Fruit fly (Drosophila melanogaster) whole organism, embryonic: Measurements from ENCODE around the gene CG17841.

Source experiments
- C15 ChIP-seq: fragments of 200-800 bp; sonication (Bioruptor generic); IDR thresholded peaks from 3 replicates; pipeline ENCODE4 v1.3.6; 2022; ENCODE audit warnings: missing biosample characterization, missing genetic modification characterization
- CG10147 ChIP-seq: fragments of 200-800 bp; sonication (Bioruptor generic); optimal IDR thresholded peaks from 2 replicates; lab custom pipeline; 2019; ENCODE audit warnings: missing biosample characterization, mild to moderate bottlenecking, missing genetic modification characterization, moderate library complexity
- CG10654 ChIP-seq: fragments of 200-800 bp; sonication (Bioruptor generic); optimal IDR thresholded peaks from 2 replicates; lab custom pipeline; 2016; ENCODE audit warnings: missing biosample characterization, missing genetic modification characterization
- CG11723 ChIP-seq: fragments of 200-800 bp; sonication (Bioruptor generic); optimal IDR thresholded peaks from 2 replicates; lab custom pipeline; 2017; ENCODE audit warnings: missing biosample characterization, mild to moderate bottlenecking, missing genetic modification characterization
- CG12104 ChIP-seq: fragments of 200-800 bp; sonication (Bioruptor generic); optimal IDR thresholded peaks from 3 replicates; lab custom pipeline; 2016; ENCODE audit warnings: missing biosample characterization, missing genetic modification characterization
- CG12155 ChIP-seq: fragments of 200-800 bp; sonication (Bioruptor generic); optimal IDR thresholded peaks from 3 replicates; lab custom pipeline; 2016; ENCODE audit warnings: missing biosample characterization, missing genetic modification characterization
- CG1647 ChIP-seq: fragments of 200-800 bp; sonication (Bioruptor generic); optimal IDR thresholded peaks from 3 replicates; lab custom pipeline; 2016; ENCODE audit warnings: missing biosample characterization, missing genetic modification characterization
- CG17359 ChIP-seq: fragments of 200-800 bp; sonication (Bioruptor generic); optimal IDR thresholded peaks from 3 replicates; lab custom pipeline; 2018; ENCODE audit warnings: missing biosample characterization, mild to moderate bottlenecking, missing genetic modification characterization, moderate library complexity
- CG18476 ChIP-seq: fragments of 200-800 bp; sonication (Bioruptor generic); optimal IDR thresholded peaks from 2 replicates; lab custom pipeline; 2016; ENCODE audit warnings: missing biosample characterization, mild to moderate bottlenecking, missing genetic modification characterization
- CG2202 ChIP-seq: fragments of 200-800 bp; sonication (Bioruptor generic); optimal IDR thresholded peaks from 2 replicates; lab custom pipeline; 2018; ENCODE audit warnings: missing biosample characterization, mild to moderate bottlenecking, missing genetic modification characterization
- CG32532 ChIP-seq: fragments of 200-800 bp; sonication (Bioruptor generic); IDR thresholded peaks from 2 replicates; pipeline ENCODE4 v1.3.6; 2022; ENCODE audit warnings: missing biosample characterization, missing genetic modification characterization
- CG32767 ChIP-seq: fragments of 200-800 bp; sonication (Bioruptor generic); IDR thresholded peaks from 2 replicates; pipeline ENCODE4 v1.3.6; 2022; ENCODE audit warnings: missing biosample characterization, missing genetic modification characterization
- CG32772 ChIP-seq: fragments of 200-800 bp; sonication (Bioruptor generic); IDR thresholded peaks from 2 replicates; pipeline ENCODE4 v1.3.6; 2022; ENCODE audit warnings: missing biosample characterization, missing genetic modification characterization
- CG4854 ChIP-seq: fragments of 200-800 bp; sonication (Bioruptor generic); optimal IDR thresholded peaks from 2 replicates; lab custom pipeline; 2016; ENCODE audit warnings: missing biosample characterization, missing genetic modification characterization, inconsistent platforms
- CG6175 ChIP-seq: fragments of 200-800 bp; sonication (Bioruptor generic); IDR thresholded peaks from 3 replicates; pipeline ENCODE4 v1.3.6; 2022; ENCODE audit warnings: missing biosample characterization, missing genetic modification characterization
- CG6813 ChIP-seq: fragments of 200-800 bp; sonication (Bioruptor generic); optimal IDR thresholded peaks from 2 replicates; lab custom pipeline; 2017; ENCODE audit warnings: missing biosample characterization, missing genetic modification characterization, mild to moderate bottlenecking, moderate library complexity, missing genetic modification reagents
- CG7271 ChIP-seq: fragments of 200-800 bp; sonication (Bioruptor generic); optimal IDR thresholded peaks from 2 replicates; lab custom pipeline; 2018; ENCODE audit warnings: missing biosample characterization, mild to moderate bottlenecking, missing genetic modification characterization, moderate library complexity
- CG7745 ChIP-seq: fragments of 200-800 bp; sonication (Bioruptor generic); optimal IDR thresholded peaks from 2 replicates; lab custom pipeline; 2018; ENCODE audit warnings: missing biosample characterization, mild to moderate bottlenecking, missing genetic modification characterization, moderate library complexity
- CG8478 ChIP-seq: fragments of >200 bp; optimal IDR thresholded peaks from 2 replicates; lab custom pipeline; 2018
- CG9876 ChIP-seq: fragments of 200-800 bp; sonication (Bioruptor generic); optimal IDR thresholded peaks from 2 replicates; lab custom pipeline; 2016; ENCODE audit warnings: missing biosample characterization, missing genetic modification characterization
- CkIIα-i1 ChIP-seq: fragments of 200-800 bp; sonication (Bioruptor generic); IDR thresholded peaks from 2 replicates; pipeline ENCODE4 v1.3.6; 2022; ENCODE audit warnings: missing biosample characterization, missing genetic modification characterization
- D ChIP-seq, 2 experiments: fragments of 200-800 bp in 1 of 2; fragments of >200 bp in 1 of 2; sonication (Bioruptor generic) in 1 of 2; optimal IDR thresholded peaks; 2 replicates in 1 of 2; 3 replicates in 1 of 2; lab custom pipeline; 2017; ENCODE audit warnings: mild to moderate bottlenecking in 1 of 2, missing biosample characterization in 1 of 2, missing genetic modification characterization in 1 of 2, missing genetic modification reagents in 1 of 2
- Deaf1 ChIP-seq: fragments of 200-800 bp; optimal IDR thresholded peaks from 3 replicates; lab custom pipeline; 2019; ENCODE audit warnings: missing biosample characterization, mild to moderate bottlenecking, missing genetic modification characterization, moderate library complexity
- Elba2 ChIP-seq: fragments of 200-800 bp; sonication (Bioruptor generic); optimal IDR thresholded peaks from 3 replicates; lab custom pipeline; 2016; ENCODE audit warnings: missing biosample characterization, missing genetic modification characterization
- HLH3B ChIP-seq: fragments of 200-800 bp; sonication (Bioruptor generic); IDR thresholded peaks from 2 replicates; pipeline ENCODE4 v1.3.6; 2022; ENCODE audit warnings: missing biosample characterization, missing genetic modification characterization
- Hand ChIP-seq: fragments of 200-800 bp; sonication (Bioruptor generic); optimal IDR thresholded peaks from 2 replicates; lab custom pipeline; 2017; ENCODE audit warnings: mild to moderate bottlenecking, missing biosample characterization, missing genetic modification reagents, missing genetic modification characterization
- HmgD ChIP-seq: fragments of 200-800 bp; sonication (Bioruptor generic); optimal IDR thresholded peaks from 3 replicates; lab custom pipeline; 2016; ENCODE audit warnings: missing biosample characterization, missing genetic modification characterization
- Lpt ChIP-seq: fragments of >200 bp; optimal IDR thresholded peaks from 2 replicates; lab custom pipeline; 2018; ENCODE audit warnings: missing biosample characterization, missing genetic modification characterization
- MESR4 ChIP-seq: fragments of 200-800 bp; sonication (Bioruptor generic); optimal IDR thresholded peaks from 2 replicates; lab custom pipeline; 2018; ENCODE audit warnings: missing biosample characterization, mild to moderate bottlenecking, missing genetic modification characterization, moderate library complexity
- Max ChIP-seq: fragments of 200-800 bp; sonication (Bioruptor generic); optimal IDR thresholded peaks from 2 replicates; lab custom pipeline; 2016; ENCODE audit warnings: missing biosample characterization, mild to moderate bottlenecking, missing genetic modification characterization
- Mrtf ChIP-seq: fragments of 200-800 bp; sonication (Bioruptor generic); IDR thresholded peaks from 3 replicates; pipeline ENCODE4 v1.3.6; 2022; ENCODE audit warnings: missing biosample characterization, missing genetic modification characterization
- Nf-YA ChIP-seq: fragments of 200-800 bp; sonication (Bioruptor generic); IDR thresholded peaks from 2 replicates; pipeline ENCODE4 v1.3.6; 2022; ENCODE audit warnings: missing biosample characterization, missing genetic modification characterization
- Sry-δ ChIP-seq: fragments of 200-800 bp; sonication (Bioruptor generic); optimal IDR thresholded peaks from 2 replicates; lab custom pipeline; 2016; ENCODE audit warnings: missing biosample characterization, missing genetic modification characterization
- Ssrp ChIP-seq: fragments of 200-800 bp; sonication (Bioruptor generic); optimal IDR thresholded peaks from 2 replicates; lab custom pipeline; 2018; ENCODE audit warnings: missing biosample characterization, mild to moderate bottlenecking, missing genetic modification characterization, moderate library complexity
- az2 ChIP-seq: fragments of 200-800 bp; sonication (Bioruptor generic); optimal IDR thresholded peaks from 3 replicates; lab custom pipeline; 2016; ENCODE audit warnings: missing biosample characterization, missing genetic modification characterization
- chif ChIP-seq, 2 experiments: fragments of 200-800 bp; sonication (Bioruptor generic); optimal IDR thresholded peaks; 3 replicates each; lab custom pipeline; 2016; ENCODE audit warnings: missing biosample characterization in 2 of 2, missing genetic modification characterization in 2 of 2
- ci ChIP-seq: fragments of 200-800 bp; sonication (Bioruptor generic); IDR thresholded peaks from 3 replicates; pipeline ENCODE4 v1.3.6; 2022; ENCODE audit warnings: missing biosample characterization, missing genetic modification characterization
- disco-r ChIP-seq: fragments of 200-800 bp; sonication (Bioruptor generic); optimal IDR thresholded peaks from 2 replicates; lab custom pipeline; 2016; ENCODE audit warnings: missing biosample characterization, missing genetic modification characterization
- dm ChIP-seq: fragments of 200-800 bp; sonication (Bioruptor generic); optimal IDR thresholded peaks from 3 replicates; lab custom pipeline; 2016; ENCODE audit warnings: missing biosample characterization, missing genetic modification characterization
- eve ChIP-seq, 2 experiments: fragments of >200 bp; optimal IDR thresholded peaks; 2 replicates each; lab custom pipeline; 2017; ENCODE audit warnings: missing biosample characterization in 2 of 2, missing genetic modification characterization in 2 of 2
- hb ChIP-seq: fragments of 200-800 bp; sonication (Bioruptor generic); IDR thresholded peaks from 3 replicates; pipeline ENCODE4 v1.3.6; 2022; ENCODE audit warnings: missing biosample characterization, missing genetic modification characterization; ENCODE audit not compliant: partially characterized antibody
- kah ChIP-seq: fragments of 200-800 bp; sonication (Bioruptor generic); optimal IDR thresholded peaks from 2 replicates; lab custom pipeline; 2018; ENCODE audit warnings: missing biosample characterization, mild to moderate bottlenecking, missing genetic modification characterization
- knrl ChIP-seq: fragments of 200-800 bp; sonication (Bioruptor generic); IDR thresholded peaks from 3 replicates; pipeline ENCODE4 v1.3.6; 2022; ENCODE audit warnings: missing biosample characterization, missing genetic modification characterization; ENCODE audit not compliant: partially characterized antibody
- odd ChIP-seq: fragments of 200-800 bp; sonication (Bioruptor generic); optimal IDR thresholded peaks from 2 replicates; lab custom pipeline; 2017; ENCODE audit warnings: missing biosample characterization, mild to moderate bottlenecking, missing genetic modification characterization
- org-1 ChIP-seq: fragments of 200-800 bp; sonication (Bioruptor generic); optimal IDR thresholded peaks from 2 replicates; lab custom pipeline; 2017; ENCODE audit warnings: missing biosample characterization, missing genetic modification characterization
- otp ChIP-seq: fragments of 200-800 bp; sonication (Bioruptor generic); IDR thresholded peaks from 3 replicates; pipeline ENCODE4, ENCODE4 v1.3.6; 2022; ENCODE audit warnings: missing biosample characterization, missing genetic modification characterization
- rib ChIP-seq: fragments of 200-800 bp; sonication (Bioruptor generic); IDR thresholded peaks from 2 replicates; pipeline ENCODE4 v1.3.6; 2022; ENCODE audit warnings: missing biosample characterization, missing genetic modification characterization
- run ChIP-seq: fragments of 200-800 bp; sonication (Bioruptor generic); optimal IDR thresholded peaks from 3 replicates; lab custom pipeline; 2018; ENCODE audit warnings: missing biosample characterization, mild to moderate bottlenecking, missing genetic modification characterization
- sima ChIP-seq: fragments of 200-800 bp; sonication (Bioruptor generic); optimal IDR thresholded peaks from 2 replicates; lab custom pipeline; 2016; ENCODE audit warnings: missing biosample characterization, missing genetic modification characterization
- slbo ChIP-seq: fragments of 200-800 bp; sonication (Bioruptor generic); IDR thresholded peaks from 2 replicates; pipeline ENCODE4 v1.3.6; 2022; ENCODE audit warnings: missing biosample characterization, missing genetic modification characterization
- trh ChIP-seq: fragments of 200-800 bp; sonication (Bioruptor generic); optimal IDR thresholded peaks from 2 replicates; lab custom pipeline; 2016; ENCODE audit warnings: missing biosample characterization, missing genetic modification characterization
- tup ChIP-seq: fragments of 200-800 bp; sonication (Bioruptor generic); optimal IDR thresholded peaks from 2 replicates; lab custom pipeline; 2016; ENCODE audit warnings: missing biosample characterization, mild to moderate bottlenecking, missing genetic modification characterization, moderate library complexity

The CG17841 gene

dm6 chrX:10387672-10388071 lies 19.8 kb downstream of the CG17841 start (continued):
- TF ChIP-seq CG1647 (GFP tag; lab: Kevin White, UChicago) = no peak
- no peak for TF ChIP-seq Sry-δ (GFP tag; lab: Kevin White, UChicago)
- TF ChIP-seq dm = no peak
- peak; percentile 30 for TF ChIP-seq CG12155 (GFP tag; lab: Kevin White, UChicago)
- TF ChIP-seq HLH3B (GFP tag; lab: Robert Waterston, UW) = peak; percentile 48
- TF ChIP-seq sima (GFP tag; lab: Kevin White, UChicago) = no peak
- no peak for TF ChIP-seq CG6175
- TF ChIP-seq CG11723 = no peak
- no peak for TF ChIP-seq Max (GFP tag; lab: Kevin White, UChicago)
- TF ChIP-seq Nf-YA = no peak
- peak; percentile 39 for TF ChIP-seq az2 (GFP tag; lab: Kevin White, UChicago)
- no peak for TF ChIP-seq tup (GFP tag; lab: Kevin White, UChicago)
- TF ChIP-seq org-1 (GFP tag; lab: Kevin White, UChicago) = no peak
- no peak for TF ChIP-seq eve (GFP tag; optimal IDR thresholded peaks at IDR 0.05; lab: Kevin White, UChicago)
- TF ChIP-seq kah (GFP tag; lab: Kevin White, UChicago) = no peak
- no peak for TF ChIP-seq Elba2 (GFP tag; lab: Kevin White, UChicago)
- TF ChIP-seq disco-r = no peak
- no peak for TF ChIP-seq CG7745 (tag; lab: Kevin White, UChicago)
- no peak for TF ChIP-seq odd (GFP tag; lab: Kevin White, UChicago)
- no peak for TF ChIP-seq Hand (GFP tag; lab: Kevin White, UChicago)
- no peak for TF ChIP-seq CG10654 (GFP tag; lab: Kevin White, UChicago)
- TF ChIP-seq CG9876 (GFP tag; lab: Kevin White, UChicago) = no peak
- TF ChIP-seq Deaf1 (tag; lab: Kevin White, UChicago) = no peak
- no peak for TF ChIP-seq run (tag; lab: Kevin White, UChicago)
- no peak for TF ChIP-seq hb (GFP tag; lab: Robert Waterston, UW)
- TF ChIP-seq CG8478 (lab: Kevin White, UChicago) = no peak
- no peak for TF ChIP-seq CG18476 (GFP tag; lab: Kevin White, UChicago)
- TF ChIP-seq CG17359 (tag; lab: Kevin White, UChicago) = peak; percentile 44
- no peak for TF ChIP-seq CG7271
- peak; percentile 75 for TF ChIP-seq CG32532
- no peak for TF ChIP-seq Ssrp (tag; lab: Kevin White, UChicago)
- TF ChIP-seq CG4854 (GFP tag; lab: Kevin White, UChicago) = no peak
- no peak for TF ChIP-seq CG32767
- no peak for TF ChIP-seq HmgD (GFP tag; lab: Kevin White, UChicago)
- TF ChIP-seq CG2202 (tag; lab: Kevin White, UChicago) = no peak
- TF ChIP-seq rib (GFP tag; lab: Robert Waterston, UW) = 0 out of 2 replicates have a peak, but pooled peaks have one; percentile 31
- no peak for TF ChIP-seq Lpt (GFP tag; lab: Kevin White, UChicago)
- no peak for TF ChIP-seq MESR4 (GFP tag; lab: Kevin White, UChicago)
- TF ChIP-seq CG10147 = no peak
- no peak for TF ChIP-seq trh (GFP tag; lab: Kevin White, UChicago)
- 0 out of 2 replicates have a peak, but pooled peaks have one; percentile 25 for TF ChIP-seq CG32772 (GFP tag; lab: Robert Waterston, UW)
- TF ChIP-seq otp (GFP tag; lab: Robert Waterston, UW) = 0 out of 3 replicates have a peak, but pooled peaks have one; percentile 34
- TF ChIP-seq CG6813 = no peak
- peak; percentile 31 to 37 for TF ChIP-seq chif (GFP tag; optimal IDR thresholded peaks at IDR 0.05; lab: Kevin White, UChicago)
- 0 out of 3 replicates have a peak, but pooled peaks have one; percentile 41 for TF ChIP-seq C15 (GFP tag; lab: Robert Waterston, UW)
- TF ChIP-seq slbo (GFP tag; lab: Robert Waterston, UW) = peak; percentile 76
- TF ChIP-seq Mrtf (GFP tag; lab: Robert Waterston, UW) = 0 out of 3 replicates have a peak, but pooled peaks have one; percentile 38
- no peak for TF ChIP-seq CkIIα-i1 (GFP tag; lab: Robert Waterston, UW)
- peak; percentile 61; the same call in 2 of the 3 replicates for TF ChIP-seq ci (GFP tag; lab: Robert Waterston, UW)
- no peak for TF ChIP-seq D (optimal IDR thresholded peaks at IDR 0.05; lab: Kevin White, UChicago)
- no peak for TF ChIP-seq D (GFP tag; optimal IDR thresholded peaks at IDR 0.05; lab: Kevin White, UChicago)
- TF ChIP-seq knrl = no peak
- no peak for TF ChIP-seq CG12104
